Worm (Caenorhabditis elegans) whole organism, young adult: ENCODE measurements around the gene F35D2.6.

Source experiments
- B0019.2 ChIP-seq: fragments of 200-800 bp; sonication (Bioruptor generic); conservative IDR thresholded peaks from 2 replicates; pipeline ENCODE4 v1.3.6; 2022; ENCODE audit warnings: missing genetic modification reagents, missing genetic modification characterization, missing compliant biosample characterization
- F22D6.2 ChIP-seq: sonication (generic microtip); optimal IDR thresholded peaks from 2 replicates; lab custom pipeline; 2016; ENCODE audit warnings: mild to moderate bottlenecking, missing genetic modification characterization, missing compliant biosample characterization
- F33H1.4 ChIP-seq: fragments of 200-800 bp; sonication (Bioruptor generic); IDR thresholded peaks from 2 replicates; pipeline ENCODE4 v1.3.6; 2022; ENCODE audit warnings: missing genetic modification reagents, missing genetic modification characterization, missing compliant biosample characterization
- F49E8.2 ChIP-seq: sonication (generic microtip); optimal IDR thresholded peaks from 3 replicates; lab custom pipeline; 2017; ENCODE audit warnings: missing genetic modification characterization, mild to moderate bottlenecking, missing compliant biosample characterization, antibody characterized with exemption, moderate library complexity; ENCODE audit not compliant: insufficient read depth
- F57A8.1 ChIP-seq: fragments of 200-800 bp; sonication (Bioruptor generic); optimal IDR thresholded peaks from 2 replicates; lab custom pipeline; 2018; ENCODE audit warnings: mild to moderate bottlenecking, missing genetic modification characterization, moderate library complexity, missing compliant biosample characterization
- F57C9.4 ChIP-seq: sonication (generic microtip); optimal IDR thresholded peaks from 2 replicates; lab custom pipeline; 2017; ENCODE audit warnings: mild to moderate bottlenecking, missing genetic modification characterization, missing compliant biosample characterization
- T07F8.4 ChIP-seq: sonication (generic microtip); optimal IDR thresholded peaks from 2 replicates; lab custom pipeline; 2016; ENCODE audit warnings: mild to moderate bottlenecking, missing genetic modification characterization, moderate library complexity, missing compliant biosample characterization
- Y53G8AR.9 ChIP-seq: fragments of 200-800 bp; sonication (Bioruptor generic); conservative IDR thresholded peaks from 2 replicates; pipeline ENCODE4 v1.3.6; 2022; ENCODE audit warnings: missing genetic modification reagents, missing genetic modification characterization, missing compliant biosample characterization
- Y95B8A.8 ChIP-seq: fragments of 200-800 bp; sonication (Bioruptor generic); IDR thresholded peaks from 2 replicates; pipeline ENCODE4 v1.3.6; 2022; ENCODE audit warnings: missing genetic modification reagents, missing genetic modification characterization, missing compliant biosample characterization
- akir-1 ChIP-seq: fragments of 200-800 bp; sonication (Bioruptor generic); optimal IDR thresholded peaks from 2 replicates; lab custom pipeline; 2018; ENCODE audit warnings: mild to moderate bottlenecking, missing genetic modification characterization, moderate library complexity, missing compliant biosample characterization
- atf-7 ChIP-seq: sonication (generic microtip); optimal IDR thresholded peaks from 2 replicates; lab custom pipeline; 2017; ENCODE audit warnings: mild to moderate bottlenecking, missing genetic modification characterization, missing compliant biosample characterization
- attf-5 ChIP-seq: fragments of 200-800 bp; sonication (Bioruptor generic); optimal IDR thresholded peaks from 2 replicates; lab custom pipeline; 2018; ENCODE audit warnings: mild to moderate bottlenecking, missing genetic modification characterization, missing compliant biosample characterization
- ccch-3 ChIP-seq: fragments of 200-800 bp; sonication (Bioruptor generic); optimal IDR thresholded peaks from 2 replicates; lab custom pipeline; 2018; ENCODE audit warnings: mild to moderate bottlenecking, missing genetic modification characterization, missing compliant biosample characterization
- cebp-1 ChIP-seq, 2 experiments: fragments of 200-800 bp in 1 of 2; sonication (Bioruptor generic) in 1 of 2; sonication (generic microtip) in 1 of 2; IDR thresholded peaks in 1 of 2; optimal IDR thresholded peaks in 1 of 2; 2 replicates each; pipeline versions ENCODE4 v1.3.6 to Lab custom; 2017 to 2022; ENCODE audit warnings: missing compliant biosample characterization in 2 of 2, missing genetic modification characterization in 2 of 2, mild to moderate bottlenecking in 1 of 2, missing genetic modification reagents in 1 of 2, moderate library complexity in 1 of 2
- cebp-2 ChIP-seq: fragments of 200-800 bp; sonication (Bioruptor generic); IDR thresholded peaks from 2 replicates; pipeline ENCODE4 v1.3.6; 2022; ENCODE audit warnings: missing genetic modification characterization, missing compliant biosample characterization
- ceh-40 ChIP-seq: fragments of 200-800 bp; sonication (Bioruptor generic); IDR thresholded peaks from 2 replicates; pipeline ENCODE4 v1.3.6; 2022; ENCODE audit warnings: missing genetic modification characterization, missing compliant biosample characterization
- ceh-58 ChIP-seq: fragments of 200-800 bp; sonication (Bioruptor generic); IDR thresholded peaks from 2 replicates; pipeline ENCODE4 v1.3.6; 2022; ENCODE audit warnings: missing genetic modification characterization, missing compliant biosample characterization
- die-1 ChIP-seq: sonication (generic microtip); optimal IDR thresholded peaks from 2 replicates; lab custom pipeline; 2016; ENCODE audit warnings: missing genotype, mild to moderate bottlenecking, missing genetic modification characterization, missing compliant biosample characterization
- dox-1 ChIP-seq: fragments of 200-800 bp; sonication (Bioruptor generic); IDR thresholded peaks from 2 replicates; pipeline ENCODE4 v1.3.6; 2022; ENCODE audit warnings: missing genetic modification reagents, missing genetic modification characterization, missing compliant biosample characterization
- dpl-1 ChIP-seq: fragments of 150-350 bp; optimal IDR thresholded peaks from 2 replicates; lab custom pipeline; 2014; ENCODE audit warnings: missing biosample characterization, missing genetic modification reagents, missing genetic modification characterization
- egl-44 ChIP-seq: fragments of 200-800 bp; sonication (Bioruptor generic); IDR thresholded peaks from 2 replicates; pipeline ENCODE4 v1.3.6; 2022; ENCODE audit warnings: missing genetic modification reagents, missing genetic modification characterization, missing compliant biosample characterization
- egrh-3 ChIP-seq: fragments of 200-800 bp; sonication (Bioruptor generic); IDR thresholded peaks from 2 replicates; pipeline ENCODE4 v1.3.6; 2022; ENCODE audit warnings: missing genetic modification reagents, missing genetic modification characterization, missing compliant biosample characterization
- ekl-4 ChIP-seq: fragments of 200-800 bp; sonication (Bioruptor generic); IDR thresholded peaks from 2 replicates; pipeline ENCODE4 v1.3.6; 2022; ENCODE audit warnings: missing genetic modification reagents, missing genetic modification characterization, missing compliant biosample characterization
- gei-17 ChIP-seq: fragments of 200-800 bp; sonication (Bioruptor generic); optimal IDR thresholded peaks from 2 replicates; lab custom pipeline; 2018; ENCODE audit warnings: mild to moderate bottlenecking, missing genetic modification characterization, missing compliant biosample characterization
- him-1 ChIP-seq: sonication (generic microtip); optimal IDR thresholded peaks from 2 replicates; lab custom pipeline; 2016; ENCODE audit warnings: missing genotype, missing genetic modification reagents, missing genetic modification characterization, missing compliant biosample characterization
- mcd-1 ChIP-seq: fragments of 200-800 bp; sonication (Bioruptor generic); IDR thresholded peaks from 2 replicates; pipeline ENCODE4 v1.3.6; 2022; ENCODE audit warnings: missing genetic modification reagents, missing genetic modification characterization, missing compliant biosample characterization
- nfya-1 ChIP-seq: sonication (generic microtip); optimal IDR thresholded peaks from 2 replicates; lab custom pipeline; 2017; ENCODE audit warnings: antibody characterized with exemption, missing compliant biosample characterization, missing genetic modification characterization, borderline replicate concordance; ENCODE audit not compliant: insufficient read depth
- nhr-120 ChIP-seq: fragments of 200-800 bp; sonication (Bioruptor generic); IDR thresholded peaks from 2 replicates; pipeline ENCODE4 v1.3.6; 2022; ENCODE audit warnings: missing genetic modification characterization, missing compliant biosample characterization
- nhr-27 ChIP-seq: fragments of 200-800 bp; sonication (Bioruptor generic); optimal IDR thresholded peaks from 2 replicates; lab custom pipeline; 2018; ENCODE audit warnings: mild to moderate bottlenecking, missing genetic modification characterization, moderate library complexity, missing compliant biosample characterization
- rpc-1 ChIP-seq, 2 experiments: fragments of 150-350 bp in 1 of 2; sonication (generic microtip) in 1 of 2; optimal IDR thresholded peaks; 2 replicates each; lab custom pipeline; 2014 to 2018; ENCODE audit warnings: missing biosample characterization in 1 of 2, missing genetic modification characterization in 1 of 2, missing genetic modification reagents in 1 of 2, missing genotype in 1 of 2
- sdz-38 ChIP-seq: sonication (generic microtip); optimal IDR thresholded peaks from 2 replicates; lab custom pipeline; 2016; ENCODE audit warnings: missing genotype, missing genetic modification characterization, missing compliant biosample characterization
- sea-2 ChIP-seq: fragments of 200-800 bp; sonication (Bioruptor generic); IDR thresholded peaks from 2 replicates; pipeline ENCODE4 v1.3.6; 2022; ENCODE audit warnings: missing genetic modification characterization, missing compliant biosample characterization
- snpc-4 ChIP-seq, 5 experiments: fragments of 150-350 bp in 1 of 5; sonication (generic microtip) in 4 of 5; optimal IDR thresholded peaks; 2 replicates each; lab custom pipeline; 2014 to 2018; ENCODE audit warnings: missing genetic modification characterization in 5 of 5, missing biosample characterization in 3 of 5, antibody characterized with exemption in 2 of 5, mild to moderate bottlenecking in 2 of 5, missing compliant biosample characterization in 2 of 5, missing genotype in 2 of 5, moderate library complexity in 2 of 5, missing genetic modification reagents in 1 of 5
- somi-1 ChIP-seq: fragments of 200-800 bp; sonication (Bioruptor generic); optimal IDR thresholded peaks from 2 replicates; lab custom pipeline; 2018; ENCODE audit warnings: mild to moderate bottlenecking, missing genetic modification characterization, missing compliant biosample characterization
- tlf-1 ChIP-seq: fragments of 200-800 bp; sonication (Bioruptor generic); optimal IDR thresholded peaks from 2 replicates; lab custom pipeline; 2018; ENCODE audit warnings: mild to moderate bottlenecking, missing genetic modification characterization, missing compliant biosample characterization
- xnd-1 ChIP-seq: sonication (generic microtip); optimal IDR thresholded peaks from 2 replicates; lab custom pipeline; 2016; ENCODE audit warnings: missing genotype, missing genetic modification reagents, missing genetic modification characterization, missing compliant biosample characterization
- zfh-2 ChIP-seq: fragments of 200-800 bp; sonication (Bioruptor generic); conservative IDR thresholded peaks from 2 replicates; pipeline ENCODE4 v1.3.6; 2022; ENCODE audit warnings: missing genetic modification reagents, missing genetic modification characterization, missing compliant biosample characterization
- zim-3 ChIP-seq: sonication (generic microtip); optimal IDR thresholded peaks from 2 replicates; lab custom pipeline; 2017; ENCODE audit warnings: mild to moderate bottlenecking, missing genetic modification characterization, moderate library complexity, missing compliant biosample characterization
- ztf-28 ChIP-seq: fragments of 200-800 bp; sonication (Bioruptor generic); IDR thresholded peaks from 2 replicates; pipeline ENCODE4 v1.3.6; 2022; ENCODE audit warnings: missing genetic modification reagents, missing genetic modification characterization, missing compliant biosample characterization

The F35D2.6 gene

DNA sequence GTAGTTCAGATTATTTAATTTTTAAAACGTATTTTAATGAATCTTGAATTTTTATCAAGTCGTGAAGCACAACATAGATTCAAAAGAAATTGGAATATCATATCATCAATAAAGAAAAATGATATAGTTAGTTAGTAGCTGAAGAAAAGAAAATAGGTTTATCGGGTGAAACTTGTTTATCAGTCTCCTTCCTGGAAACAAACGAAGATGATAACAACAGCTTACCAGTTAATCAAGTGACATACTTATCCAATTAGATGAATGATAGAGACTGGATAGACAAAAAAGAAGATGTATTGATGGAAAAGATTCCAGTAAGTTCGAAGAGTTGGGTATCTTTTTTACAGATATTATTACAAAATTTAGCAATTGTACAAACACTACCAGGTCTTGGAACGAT is 34.6 kb upstream of the F35D2.6 start:
- TF ChIP-seq sdz-38 (tag; lab: Kevin White, UChicago) (no peak), ccch-3 (GFP tag; lab: Kevin White, UChicago) (no peak), sea-2 (GFP tag; lab: Robert Waterston, UW) (no peak), rpc-1 (optimal IDR thresholded peaks at IDR 0.05; lab: Kevin White, UChicago) (no peak), rpc-1 (tag; optimal IDR thresholded peaks at IDR 0.05; lab: Kevin White, UChicago) (no peak), nhr-120 (GFP tag; lab: Robert Waterston, UW) (no peak), somi-1 (no peak), atf-7 (tag; lab: Kevin White, UChicago) (no peak), F22D6.2 (no peak), snpc-4 (GFP tag; optimal IDR thresholded peaks at IDR 0.05; lab: Kevin White, UChicago) (no peak), snpc-4 (tag; optimal IDR thresholded peaks at IDR 0.05; lab: Kevin White, UChicago) (no peak), him-1 (tag; lab: Kevin White, UChicago) (no peak), B0019.2 (no peak), T07F8.4 (tag; lab: Kevin White, UChicago) (no peak), die-1 (tag; lab: Kevin White, UChicago) (no peak), egrh-3 (GFP tag; lab: Robert Waterston, UW) (no peak), Y53G8AR.9 (GFP tag; lab: Robert Waterston, UW) (no peak), ekl-4 (GFP tag; lab: Robert Waterston, UW) (no peak), cebp-1 (GFP tag; IDR thresholded peaks at IDR 0.05; lab: Robert Waterston, UW) (no peak), cebp-1 (tag; optimal IDR thresholded peaks at IDR 0.05; lab: Kevin White, UChicago) (no peak)

ce11 chrII:7543808-7544207 is 33.7 kb upstream of the F35D2.6 start, which contains the start of gene rol-8:
rol-8 (plus strand) TSS chrII:7544108.
- no peak for TF ChIP-seq F49E8.2 (tag; lab: Kevin White, UChicago)
- no peak for TF ChIP-seq attf-5 (GFP tag; lab: Kevin White, UChicago)
- no peak for TF ChIP-seq sea-2 (GFP tag; lab: Robert Waterston, UW)
- TF ChIP-seq akir-1 (GFP tag; lab: Kevin White, UChicago) = no peak
- TF ChIP-seq T07F8.4 (tag; lab: Kevin White, UChicago) = no peak
- no peak for TF ChIP-seq Y95B8A.8 (GFP tag; lab: Robert Waterston, UW)
- TF ChIP-seq nhr-27 (tag; lab: Kevin White, UChicago) = no peak
- no peak for TF ChIP-seq mcd-1
- no peak for TF ChIP-seq F57C9.4 (tag; lab: Kevin White, UChicago)
- TF ChIP-seq, all 124 proteins: peak for 0

ce11 chrII:7544782-7545181 is 32.7 kb upstream of the F35D2.6 start:
- TF ChIP-seq zfh-2 (GFP tag; lab: Robert Waterston, UW) = peak; percentile 64; the same call in 1 of the 2 replicates
- no peak for TF ChIP-seq F57A8.1 (GFP tag; lab: Kevin White, UChicago)

- TF ChIP-seq zim-3 (no peak), Y95B8A.8 (GFP tag; lab: Robert Waterston, UW) (no peak), cebp-2 (GFP tag; lab: Robert Waterston, UW) (no peak), ceh-40 (GFP tag; lab: Robert Waterston, UW) (no peak), cebp-1 (GFP tag; IDR thresholded peaks at IDR 0.05; lab: Robert Waterston, UW) (no peak), cebp-1 (tag; optimal IDR thresholded peaks at IDR 0.05; lab: Kevin White, UChicago) (no peak), nhr-27 (tag; lab: Kevin White, UChicago) (no peak), egl-44 (GFP tag; lab: Robert Waterston, UW) (no peak), F57A8.1 (GFP tag; lab: Kevin White, UChicago) (no peak), gei-17 (no peak), xnd-1 (no peak), dpl-1 (GFP tag; lab: Kevin White, UChicago) (no peak), F33H1.4 (GFP tag; lab: Robert Waterston, UW) (no peak), tlf-1 (no peak), ceh-58 (no peak), atf-7 (tag; lab: Kevin White, UChicago) (no peak), dox-1 (no peak), nfya-1 (no peak), ztf-28 (GFP tag; lab: Robert Waterston, UW) (no peak)
- TF ChIP-seq, all 124 proteins: peak for 0
These were observed 32.1 kb upstream of the F35D2.6 start for ce11 chrII:7545364-7545763.
